Worm (Caenorhabditis elegans) whole organism, L3 larva: ENCODE results near the gene str-220.

Experiments
- R02D3.7 ChIP-seq: fragments of 150-350 bp; optimal IDR thresholded peaks from 2 replicates; lab custom pipeline; 2014; ENCODE audit warnings: missing biosample characterization, missing genetic modification characterization
- ZK546.5 ChIP-seq: sonication (generic microtip); optimal IDR thresholded peaks from 2 replicates; lab custom pipeline; 2017; ENCODE audit warnings: missing biosample characterization, missing genetic modification characterization
- aly-2 ChIP-seq: fragments of 150-350 bp; optimal IDR thresholded peaks from 2 replicates; lab custom pipeline; 2014; ENCODE audit warnings: missing biosample characterization, missing genetic modification characterization
- ama-1 ChIP-seq: fragments of 150-350 bp; optimal IDR thresholded peaks from 2 replicates; lab custom pipeline; 2018
- ceh-16 ChIP-seq: sonication (generic microtip); optimal IDR thresholded peaks from 2 replicates; lab custom pipeline; 2017; ENCODE audit warnings: missing biosample characterization, missing genetic modification characterization
- ceh-28 ChIP-seq: fragments of 150-350 bp; optimal IDR thresholded peaks from 2 replicates; lab custom pipeline; 2014; ENCODE audit warnings: missing biosample characterization, missing genetic modification reagents, missing genetic modification characterization
- ceh-82 ChIP-seq: fragments of 150-350 bp; optimal IDR thresholded peaks from 2 replicates; lab custom pipeline; 2014; ENCODE audit warnings: missing biosample characterization, missing genetic modification characterization
- ceh-9 ChIP-seq: sonication (generic microtip); optimal IDR thresholded peaks from 2 replicates; lab custom pipeline; 2018; ENCODE audit warnings: missing biosample characterization, missing genetic modification characterization
- daf-12 ChIP-seq: fragments of 150-350 bp; optimal IDR thresholded peaks from 2 replicates; lab custom pipeline; 2014; ENCODE audit warnings: missing biosample characterization, missing genetic modification reagents, missing genetic modification characterization
- egl-27 ChIP-seq: sonication (generic microtip); optimal IDR thresholded peaks from 4 replicates; lab custom pipeline; 2017; ENCODE audit warnings: missing biosample characterization, missing genetic modification reagents, missing genetic modification characterization
- egl-5 ChIP-seq: fragments of 150-350 bp; optimal IDR thresholded peaks from 2 replicates; lab custom pipeline; 2017; ENCODE audit warnings: missing biosample characterization, missing genetic modification reagents, missing genetic modification characterization, inconsistent platforms
- elt-1 ChIP-seq: fragments of 150-350 bp; optimal IDR thresholded peaks from 2 replicates; lab custom pipeline; 2014; ENCODE audit warnings: missing biosample characterization, missing genetic modification characterization
- elt-2 ChIP-seq: sonication (generic microtip); optimal IDR thresholded peaks from 2 replicates; lab custom pipeline; 2016; ENCODE audit warnings: missing genetic modification reagents, mild to moderate bottlenecking, missing genetic modification characterization, missing compliant biosample characterization
- elt-3 ChIP-seq, 3 experiments: fragments of 150-350 bp in 1 of 3; sonication (generic microtip) in 2 of 3; optimal IDR thresholded peaks; 2 replicates in 2 of 3; 4 replicates in 1 of 3; lab custom pipeline; 2014 to 2017; ENCODE audit warnings: missing biosample characterization in 3 of 3, missing genetic modification characterization in 3 of 3
- eor-1 ChIP-seq, 2 experiments: fragments of 150-350 bp; optimal IDR thresholded peaks; 2 replicates each; lab custom pipeline; 2014 to 2018; ENCODE audit warnings: missing biosample characterization in 2 of 2, missing genetic modification characterization in 2 of 2
- fkh-10 ChIP-seq: sonication (generic microtip); optimal IDR thresholded peaks from 2 replicates; lab custom pipeline; 2017; ENCODE audit warnings: missing biosample characterization, missing genetic modification reagents, missing genetic modification characterization
- fkh-2 ChIP-seq: fragments of 150-350 bp; optimal IDR thresholded peaks from 2 replicates; lab custom pipeline; 2014; ENCODE audit warnings: missing biosample characterization, missing genetic modification reagents, missing genetic modification characterization
- fos-1 ChIP-seq: fragments of 150-350 bp; optimal IDR thresholded peaks from 2 replicates; lab custom pipeline; 2014; ENCODE audit warnings: missing biosample characterization, missing genetic modification characterization
- hmg-11 ChIP-seq: sonication (generic microtip); optimal IDR thresholded peaks from 2 replicates; lab custom pipeline; 2016; ENCODE audit warnings: missing genetic modification characterization, missing compliant biosample characterization
- jun-1 ChIP-seq: fragments of 150-350 bp; optimal IDR thresholded peaks from 2 replicates; lab custom pipeline; 2014; ENCODE audit warnings: missing biosample characterization, missing genetic modification reagents, missing genetic modification characterization
- lin-15B ChIP-seq: fragments of 150-350 bp; optimal IDR thresholded peaks from 2 replicates; lab custom pipeline; 2014; ENCODE audit warnings: missing biosample characterization, missing genetic modification characterization
- lin-39 ChIP-seq: fragments of 150-350 bp; optimal IDR thresholded peaks from 2 replicates; lab custom pipeline; 2018; ENCODE audit warnings: missing biosample characterization, missing genetic modification reagents, missing genetic modification characterization
- lsy-12 ChIP-seq: sonication (generic microtip); optimal IDR thresholded peaks from 2 replicates; lab custom pipeline; 2016; ENCODE audit warnings: mild to moderate bottlenecking, missing genetic modification characterization, missing compliant biosample characterization
- mdl-1 ChIP-seq: fragments of 150-350 bp; optimal IDR thresholded peaks from 2 replicates; lab custom pipeline; 2014; ENCODE audit warnings: missing biosample characterization, missing genetic modification characterization
- mml-1 ChIP-seq: fragments of 150-350 bp; sonication (generic microtip); optimal IDR thresholded peaks from 3 replicates; lab custom pipeline; 2014; ENCODE audit warnings: missing biosample characterization, missing genetic modification characterization
- nfya-1 ChIP-seq: sonication (generic microtip); optimal IDR thresholded peaks from 2 replicates; lab custom pipeline; 2017; ENCODE audit warnings: missing genetic modification characterization, mild to moderate bottlenecking, missing compliant biosample characterization, antibody characterized with exemption, moderate library complexity; ENCODE audit not compliant: insufficient read depth
- nhr-11 ChIP-seq: fragments of 150-350 bp; optimal IDR thresholded peaks from 2 replicates; lab custom pipeline; 2014; ENCODE audit warnings: missing biosample characterization, missing genetic modification characterization
- nhr-12 ChIP-seq: fragments of 150-350 bp; optimal IDR thresholded peaks from 2 replicates; lab custom pipeline; 2014; ENCODE audit warnings: missing biosample characterization, missing genetic modification characterization
- nhr-23 ChIP-seq: fragments of 150-350 bp; optimal IDR thresholded peaks from 2 replicates; lab custom pipeline; 2014; ENCODE audit warnings: missing biosample characterization, missing genetic modification reagents, missing genetic modification characterization
- nhr-237 ChIP-seq: fragments of 150-350 bp; optimal IDR thresholded peaks from 2 replicates; lab custom pipeline; 2014; ENCODE audit warnings: missing biosample characterization, missing genetic modification characterization
- nhr-25 ChIP-seq: sonication (generic microtip); optimal IDR thresholded peaks from 2 replicates; lab custom pipeline; 2017; ENCODE audit warnings: missing biosample characterization, missing genetic modification characterization
- nhr-28 ChIP-seq: fragments of 150-350 bp; optimal IDR thresholded peaks from 2 replicates; lab custom pipeline; 2014; ENCODE audit warnings: missing biosample characterization, missing genetic modification characterization
- nhr-43 ChIP-seq: sonication (generic microtip); optimal IDR thresholded peaks from 2 replicates; lab custom pipeline; 2016; ENCODE audit warnings: mild to moderate bottlenecking, missing genetic modification characterization, missing compliant biosample characterization; ENCODE audit not compliant: poor library complexity, severe bottlenecking
- nhr-67 ChIP-seq: fragments of 150-350 bp; optimal IDR thresholded peaks from 2 replicates; lab custom pipeline; 2014; ENCODE audit warnings: missing biosample characterization, missing genetic modification characterization
- nhr-76 ChIP-seq: fragments of 150-350 bp; sonication (generic microtip); optimal IDR thresholded peaks from 5 replicates; lab custom pipeline; 2014; ENCODE audit warnings: missing biosample characterization, missing genetic modification characterization
- nhr-77 ChIP-seq: fragments of 150-350 bp; optimal IDR thresholded peaks from 2 replicates; lab custom pipeline; 2014; ENCODE audit warnings: missing biosample characterization, missing genetic modification characterization
- pha-4 ChIP-seq: fragments of 150-350 bp; optimal IDR thresholded peaks from 2 replicates; lab custom pipeline; 2014; ENCODE audit warnings: missing biosample characterization, missing genetic modification reagents, missing genetic modification characterization
- pqm-1 ChIP-seq: fragments of 150-350 bp; optimal IDR thresholded peaks from 2 replicates; lab custom pipeline; 2017; ENCODE audit warnings: missing biosample characterization, missing genetic modification characterization, inconsistent platforms
- sea-2 ChIP-seq: fragments of 150-350 bp; sonication (generic microtip); optimal IDR thresholded peaks from 4 replicates; lab custom pipeline; 2014; ENCODE audit warnings: missing biosample characterization, missing genetic modification reagents, missing genetic modification characterization
- skn-1 ChIP-seq: fragments of 150-350 bp; optimal IDR thresholded peaks from 2 replicates; lab custom pipeline; 2014; ENCODE audit warnings: missing biosample characterization, missing genetic modification characterization
- snpc-4 ChIP-seq: fragments of 150-350 bp; optimal IDR thresholded peaks from 2 replicates; lab custom pipeline; 2014; ENCODE audit warnings: missing biosample characterization, missing genetic modification characterization
- tbx-2 ChIP-seq: sonication (generic microtip); optimal IDR thresholded peaks from 2 replicates; lab custom pipeline; 2016; ENCODE audit warnings: mild to moderate bottlenecking, missing genetic modification characterization, missing compliant biosample characterization
- unc-39 ChIP-seq: sonication (generic microtip); optimal IDR thresholded peaks from 4 replicates; lab custom pipeline; 2017; ENCODE audit warnings: missing biosample characterization, missing genetic modification characterization
- unc-62 ChIP-seq: fragments of 150-350 bp; sonication (generic microtip); optimal IDR thresholded peaks from 4 replicates; lab custom pipeline; 2014; ENCODE audit warnings: missing biosample characterization, missing genetic modification reagents, missing genetic modification characterization
- zag-1 ChIP-seq: fragments of 150-350 bp; optimal IDR thresholded peaks from 2 replicates; lab custom pipeline; 2014; ENCODE audit warnings: missing biosample characterization, missing genetic modification characterization
- ztf-11 ChIP-seq: fragments of 150-350 bp; optimal IDR thresholded peaks from 2 replicates; lab custom pipeline; 2014; ENCODE audit warnings: missing biosample characterization, missing genetic modification characterization
- ztf-4 ChIP-seq: fragments of 150-350 bp; optimal IDR thresholded peaks from 2 replicates; lab custom pipeline; 2014; ENCODE audit warnings: missing biosample characterization, missing genetic modification characterization

The str-220 gene

DNA sequence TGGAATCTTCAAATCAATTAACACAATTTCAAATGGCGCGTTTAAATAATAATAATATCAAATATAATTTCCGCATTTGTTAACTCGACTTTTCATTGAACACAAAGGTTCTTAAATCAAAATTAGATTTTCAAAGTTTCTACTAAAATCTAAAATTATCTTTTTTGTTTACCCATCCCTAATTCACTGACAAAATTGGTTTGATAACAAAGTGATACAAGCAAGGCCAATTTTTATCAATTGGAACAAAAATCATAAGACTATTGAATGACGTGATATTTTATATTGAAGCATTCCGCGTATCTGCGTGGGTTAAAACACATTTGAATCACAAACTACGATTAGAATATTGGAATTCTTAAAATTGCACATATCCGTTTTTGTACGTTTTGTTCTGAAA is 19.3 kb upstream of the str-220 start:
- no peak for TF ChIP-seq ZK546.5
- TF ChIP-seq elt-2 (tag; lab: Kevin White, UChicago) = peak; percentile 94
- TF ChIP-seq jun-1 = peak; percentile 77
- no peak for TF ChIP-seq fkh-10 (GFP tag; lab: Kevin White, UChicago)
- peak; percentile 18 for TF ChIP-seq ceh-28 (tag; lab: Kevin White, UChicago)
- TF ChIP-seq elt-3 (tag; optimal IDR thresholded peaks at IDR 0.05; lab: Kevin White, UChicago) = peak in 1 of 3 experiments; percentile 21
- no peak for TF ChIP-seq lin-39 (tag; lab: Kevin White, UChicago)
- TF ChIP-seq pqm-1 (tag; lab: Kevin White, UChicago) = peak; percentile 94
- TF ChIP-seq daf-12 (tag; lab: Kevin White, UChicago) = no peak
- TF ChIP-seq ztf-11 (tag; lab: Kevin White, UChicago) = no peak
- no peak for TF ChIP-seq ceh-9 (tag; lab: Kevin White, UChicago)
- TF ChIP-seq fkh-2 (tag; lab: Kevin White, UChicago) = no peak
- no peak for TF ChIP-seq tbx-2 (tag; lab: Kevin White, UChicago)
- TF ChIP-seq, all 47 proteins: peak for 5

ce11 chrIV:7188528-7189422 is 17.7 kb upstream of the str-220 start, which contains the start of gene srlf-7:
srlf-7 (plus strand) TSS chrIV:7189287.
- no peak for TF ChIP-seq ZK546.5
- TF ChIP-seq R02D3.7 (tag; lab: Kevin White, UChicago) = no peak
- peak; percentile 11 for TF ChIP-seq nhr-43 (tag; lab: Kevin White, UChicago)
- TF ChIP-seq nhr-67 (tag; lab: Kevin White, UChicago) = no peak
- no peak for TF ChIP-seq tbx-2 (tag; lab: Kevin White, UChicago)
- no peak for TF ChIP-seq mml-1
- TF ChIP-seq elt-1 (tag; lab: Kevin White, UChicago) = no peak
- TF ChIP-seq nhr-77 (tag; lab: Kevin White, UChicago) = no peak
- no peak for TF ChIP-seq ztf-11 (tag; lab: Kevin White, UChicago)
- TF ChIP-seq nhr-237 (tag; lab: Kevin White, UChicago) = no peak
- no peak for TF ChIP-seq nhr-11
- TF ChIP-seq ceh-28 (tag; lab: Kevin White, UChicago) = peak; percentile 62
- peak; percentile 97 for TF ChIP-seq pha-4 (tag; lab: Kevin White, UChicago)
- TF ChIP-seq elt-3 (tag; optimal IDR thresholded peaks at IDR 0.05; lab: Kevin White, UChicago) = peak; percentile 30 to 89 (median 45)
- TF ChIP-seq fkh-2 (tag; lab: Kevin White, UChicago) = no peak
- no peak for TF ChIP-seq nfya-1 (tag; lab: Kevin White, UChicago)
- no peak for TF ChIP-seq mdl-1 (tag; lab: Kevin White, UChicago)
- peak; percentile 71 for TF ChIP-seq nhr-23
- TF ChIP-seq ama-1 (lab: Kevin White, UChicago) = no peak
- no peak for TF ChIP-seq ztf-4 (tag; lab: Kevin White, UChicago)
- no peak for TF ChIP-seq nhr-25 (tag; lab: Kevin White, UChicago)
- no peak for TF ChIP-seq sea-2 (GFP tag; lab: Kevin White, UChicago)
- no peak for TF ChIP-seq ceh-16 (tag; lab: Kevin White, UChicago)
- TF ChIP-seq snpc-4 (tag; lab: Kevin White, UChicago) = peak; percentile 9
- TF ChIP-seq skn-1 (tag; lab: Kevin White, UChicago) = peak; percentile 55
- no peak for TF ChIP-seq egl-27 (tag; lab: Kevin White, UChicago)
- no peak for TF ChIP-seq nhr-28 (tag; lab: Kevin White, UChicago)
- TF ChIP-seq unc-39 (tag; lab: Kevin White, UChicago) = no peak
- no peak for TF ChIP-seq ceh-82 (tag; lab: Kevin White, UChicago)
- TF ChIP-seq hmg-11 (tag; lab: Kevin White, UChicago) = no peak
- TF ChIP-seq lin-15B (tag; lab: Kevin White, UChicago) = no peak
- TF ChIP-seq fos-1 (tag; lab: Kevin White, UChicago) = no peak
- no peak for TF ChIP-seq eor-1 (tag; optimal IDR thresholded peaks at IDR 0.05; lab: Kevin White, UChicago)
- no peak for TF ChIP-seq aly-2
- TF ChIP-seq daf-12 (tag; lab: Kevin White, UChicago) = no peak
- no peak for TF ChIP-seq nhr-12 (tag; lab: Kevin White, UChicago)
- TF ChIP-seq lin-39 (tag; lab: Kevin White, UChicago) = no peak
- TF ChIP-seq jun-1 = peak; percentile 88
- no peak for TF ChIP-seq unc-62 (GFP tag; lab: Kevin White, UChicago)
- no peak for TF ChIP-seq lsy-12 (tag; lab: Kevin White, UChicago)
- TF ChIP-seq fkh-10 (GFP tag; lab: Kevin White, UChicago) = peak; percentile 65
- peak; percentile 99 for TF ChIP-seq elt-2 (tag; lab: Kevin White, UChicago)
- no peak for TF ChIP-seq egl-5
- no peak for TF ChIP-seq zag-1 (tag; lab: Kevin White, UChicago)
- TF ChIP-seq nhr-76 (tag; lab: Kevin White, UChicago) = no peak
- TF ChIP-seq pqm-1 (tag; lab: Kevin White, UChicago) = peak; percentile 100
- TF ChIP-seq ceh-9 (tag; lab: Kevin White, UChicago) = no peak
